Fruit fly (Drosophila melanogaster): ENCODE data around the gene CG14507.

DNA sequence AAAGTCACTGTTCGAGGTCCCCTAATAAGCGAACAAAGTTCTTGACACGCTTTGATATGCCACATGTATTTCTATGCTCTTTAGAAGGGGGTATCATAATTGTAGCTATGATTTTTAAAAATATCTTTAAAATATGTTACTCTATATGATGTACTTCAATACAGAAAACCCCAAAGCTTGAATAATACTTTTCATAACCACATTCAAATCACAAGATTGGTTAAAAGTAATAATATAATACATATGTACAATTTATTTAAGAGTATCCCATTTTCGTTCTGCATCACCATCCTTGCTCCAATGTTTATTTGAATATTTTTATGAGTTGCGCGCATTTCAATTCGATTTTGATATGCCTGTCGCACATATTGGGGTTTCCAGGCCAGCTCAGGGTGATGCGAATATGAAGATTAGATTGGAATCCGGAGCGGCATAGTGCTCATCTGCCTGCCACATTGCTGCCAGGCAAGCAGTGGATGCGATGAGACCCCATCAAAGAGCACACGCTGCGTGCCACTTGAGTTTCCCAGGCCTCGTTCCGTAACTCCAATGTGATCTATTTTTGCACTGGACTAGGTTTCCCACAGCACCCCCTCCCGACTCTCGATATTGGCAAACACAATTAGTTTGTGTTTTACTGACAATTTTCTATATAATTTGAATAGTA is 32.1 kb upstream of the CG14507 start:
- no peak for TF ChIP-seq EcR (GFP tag; optimal IDR thresholded peaks at IDR 0.05)
- TF ChIP-seq Dll (optimal IDR thresholded peaks at IDR 0.05) = no peak
- TF ChIP-seq psq (optimal IDR thresholded peaks at IDR 0.05) = no peak
- TF ChIP-seq pan (optimal IDR thresholded peaks at IDR 0.05) = no peak
- TF ChIP-seq CG8478 (optimal IDR thresholded peaks at IDR 0.05) = no peak

Data from whole organism.